Fruit fly (Drosophila melanogaster) whole organism, embryonic: ENCODE data around the gene mus101.
A peak's percentile ranks its signal among the peaks of the same experiment; 100 is the strongest.

Experiments used
- Awh ChIP-seq: fragments of 200-800 bp; sonication (Bioruptor generic); IDR thresholded peaks from 2 replicates; pipeline ENCODE4, ENCODE4 v1.3.6; 2022; ENCODE audit warnings: missing biosample characterization, missing genetic modification characterization
- B-H1 ChIP-seq: fragments of 200-800 bp; sonication (Bioruptor generic); IDR thresholded peaks from 3 replicates; pipeline ENCODE4 v1.3.6; 2022; ENCODE audit warnings: missing biosample characterization, missing genetic modification characterization
- Blimp-1 ChIP-seq: fragments of 200-800 bp; sonication (Bioruptor generic); optimal IDR thresholded peaks from 3 replicates; lab custom pipeline; 2018; ENCODE audit warnings: missing biosample characterization, missing genetic modification characterization, mild to moderate bottlenecking, moderate library complexity, missing genetic modification reagents
- CG11398 ChIP-seq: fragments of 200-800 bp; sonication (Bioruptor generic); optimal IDR thresholded peaks from 2 replicates; lab custom pipeline; 2016; ENCODE audit warnings: missing biosample characterization, missing genetic modification characterization
- CG1603 ChIP-seq: fragments of 200-800 bp; sonication (Bioruptor generic); optimal IDR thresholded peaks from 2 replicates; lab custom pipeline; 2019; ENCODE audit warnings: missing biosample characterization, mild to moderate bottlenecking, missing genetic modification characterization, moderate library complexity
- CG17802 ChIP-seq: fragments of 200-800 bp; sonication (Bioruptor generic); optimal IDR thresholded peaks from 2 replicates; lab custom pipeline; 2018; ENCODE audit warnings: missing biosample characterization, mild to moderate bottlenecking, missing genetic modification characterization, moderate library complexity
- CG2116 ChIP-seq: fragments of 200-800 bp; sonication (Bioruptor generic); optimal IDR thresholded peaks from 3 replicates; lab custom pipeline; 2018; ENCODE audit warnings: missing biosample characterization, mild to moderate bottlenecking, missing genetic modification characterization
- CG33557 ChIP-seq: fragments of 200-800 bp; sonication (Bioruptor generic); optimal IDR thresholded peaks from 2 replicates; lab custom pipeline; 2019; ENCODE audit warnings: missing biosample characterization, mild to moderate bottlenecking, missing genetic modification characterization, moderate library complexity
- CG4730 ChIP-seq: fragments of 200-800 bp; sonication (Bioruptor generic); IDR thresholded peaks from 2 replicates; pipeline ENCODE4 v1.3.6; 2022; ENCODE audit warnings: missing biosample characterization, missing genetic modification characterization
- CG6765 ChIP-seq: fragments of 200-800 bp; sonication (Bioruptor generic); optimal IDR thresholded peaks from 3 replicates; lab custom pipeline; 2017; ENCODE audit warnings: missing biosample characterization, mild to moderate bottlenecking, missing genetic modification characterization
- CG6813 ChIP-seq: fragments of 200-800 bp; sonication (Bioruptor generic); optimal IDR thresholded peaks from 2 replicates; lab custom pipeline; 2017; ENCODE audit warnings: missing biosample characterization, missing genetic modification characterization, mild to moderate bottlenecking, moderate library complexity, missing genetic modification reagents
- CG7357 ChIP-seq: fragments of 200-800 bp; sonication (Bioruptor generic); IDR thresholded peaks from 3 replicates; pipeline ENCODE4 v1.3.6; 2022; ENCODE audit warnings: missing biosample characterization, missing genetic modification characterization
- CG8290 ChIP-seq, 3 experiments: fragments of 200-800 bp; sonication (Bioruptor generic); optimal IDR thresholded peaks; 2 replicates each; lab custom pipeline; 2016 to 2019; ENCODE audit warnings: missing biosample characterization in 3 of 3, missing genetic modification characterization in 3 of 3, mild to moderate bottlenecking in 2 of 3, moderate library complexity in 1 of 3
- CoRest ChIP-seq: fragments of 200-800 bp; sonication (Bioruptor generic); optimal IDR thresholded peaks from 3 replicates; lab custom pipeline; 2018; ENCODE audit warnings: missing biosample characterization, mild to moderate bottlenecking, missing genetic modification characterization, moderate library complexity
- Dp ChIP-seq: fragments of 200-800 bp; sonication (Bioruptor generic); optimal IDR thresholded peaks from 2 replicates; lab custom pipeline; 2018; ENCODE audit warnings: missing biosample characterization, mild to moderate bottlenecking, missing genetic modification characterization, moderate library complexity
- Ets97D ChIP-seq: fragments of 200-800 bp; sonication (Bioruptor generic); optimal IDR thresholded peaks from 3 replicates; lab custom pipeline; 2016; ENCODE audit warnings: missing biosample characterization, missing genetic modification characterization
- HLH4C ChIP-seq: fragments of 200-800 bp; sonication (Bioruptor generic); IDR thresholded peaks from 3 replicates; pipeline ENCODE4 v1.3.6; 2022; ENCODE audit warnings: missing biosample characterization, missing genetic modification characterization; ENCODE audit not compliant: partially characterized antibody
- Lpt ChIP-seq: fragments of >200 bp; optimal IDR thresholded peaks from 2 replicates; lab custom pipeline; 2018; ENCODE audit warnings: missing biosample characterization, missing genetic modification characterization
- Med ChIP-seq: fragments of 200-800 bp; sonication (Bioruptor generic); peaks from one replicate; lab custom pipeline; 2016; ENCODE audit warnings: missing biosample characterization, missing genetic modification characterization, mild to moderate bottlenecking, inconsistent platforms, moderate library complexity
- PHDP ChIP-seq: fragments of 200-800 bp; sonication (Bioruptor generic); optimal IDR thresholded peaks from 3 replicates; lab custom pipeline; 2018; ENCODE audit warnings: missing biosample characterization, mild to moderate bottlenecking, missing genetic modification characterization, moderate library complexity
- Ptx1 ChIP-seq: fragments of 200-800 bp; sonication (Bioruptor generic); IDR thresholded peaks from 2 replicates; pipeline ENCODE4 v1.3.6; 2022; ENCODE audit warnings: missing biosample characterization, missing genetic modification characterization
- Stat92E ChIP-seq, 3 experiments: fragments of >200 bp in 2 of 3; fragments of 200-800 bp in 1 of 3; sonication (Bioruptor generic) in 1 of 3; optimal IDR thresholded peaks; 2 replicates each; lab custom pipeline; 2017 to 2019; ENCODE audit warnings: missing biosample characterization in 3 of 3, missing genetic modification characterization in 3 of 3, mild to moderate bottlenecking in 1 of 3, moderate library complexity in 1 of 3
- Tbp ChIP-seq: fragments of >200 bp; optimal IDR thresholded peaks from 2 replicates; lab custom pipeline; 2018; ENCODE audit warnings: missing biosample characterization, missing genetic modification characterization
- Trl ChIP-seq, 3 experiments: fragments of >200 bp in 2 of 3; fragments of 200-800 bp in 1 of 3; sonication (Bioruptor generic) in 1 of 3; optimal IDR thresholded peaks; 2 replicates in 1 of 3; 3 replicates in 2 of 3; lab custom pipeline; 2016 to 2017; ENCODE audit warnings: missing biosample characterization in 1 of 3, missing genetic modification characterization in 1 of 3
- YL-1 ChIP-seq: fragments of 200-800 bp; sonication (Bioruptor generic); optimal IDR thresholded peaks from 3 replicates; lab custom pipeline; 2017; ENCODE audit warnings: missing biosample characterization, mild to moderate bottlenecking, missing genetic modification characterization
- aop ChIP-seq: fragments of 200-800 bp; sonication (Bioruptor generic); IDR thresholded peaks from 2 replicates; pipeline ENCODE4 v1.3.6; 2022; ENCODE audit warnings: missing biosample characterization, missing genetic modification characterization
- cg ChIP-seq: fragments of 200-800 bp; sonication (Bioruptor generic); optimal IDR thresholded peaks from 3 replicates; lab custom pipeline; 2019; ENCODE audit warnings: missing biosample characterization, mild to moderate bottlenecking, missing genetic modification characterization, moderate library complexity
- da ChIP-seq: fragments of 200-800 bp; sonication (Bioruptor generic); optimal IDR thresholded peaks from 2 replicates; lab custom pipeline; 2016; ENCODE audit warnings: missing biosample characterization, missing genetic modification characterization
- dm ChIP-seq: fragments of 200-800 bp; sonication (Bioruptor generic); optimal IDR thresholded peaks from 3 replicates; lab custom pipeline; 2016; ENCODE audit warnings: missing biosample characterization, missing genetic modification characterization
- esg ChIP-seq: fragments of 200-800 bp; sonication (Bioruptor generic); conservative IDR thresholded peaks from 2 replicates; pipeline ENCODE4 v1.3.6; 2022; ENCODE audit warnings: missing biosample characterization, missing genetic modification characterization
- fd96Cb ChIP-seq: fragments of 200-800 bp; sonication (Bioruptor generic); optimal IDR thresholded peaks from 2 replicates; lab custom pipeline; 2018; ENCODE audit warnings: missing biosample characterization, mild to moderate bottlenecking, missing genetic modification characterization, moderate library complexity
- ftz-f1 ChIP-seq: fragments of 200-800 bp; sonication (Bioruptor generic); optimal IDR thresholded peaks from 2 replicates; lab custom pipeline; 2016; ENCODE audit warnings: missing biosample characterization, missing genetic modification characterization
- grau ChIP-seq: fragments of 200-800 bp; optimal IDR thresholded peaks from 3 replicates; lab custom pipeline; 2019; ENCODE audit warnings: missing biosample characterization, mild to moderate bottlenecking, missing genetic modification characterization, moderate library complexity
- gro ChIP-seq: fragments of 200-800 bp; sonication (Bioruptor generic); optimal IDR thresholded peaks from 2 replicates; lab custom pipeline; 2016; ENCODE audit warnings: missing biosample characterization, missing genetic modification characterization
- lmd ChIP-seq: fragments of 200-800 bp; sonication (Bioruptor generic); IDR thresholded peaks from 2 replicates; pipeline ENCODE4 v1.3.6; 2022; ENCODE audit warnings: missing biosample characterization, missing genetic modification characterization
- lola ChIP-seq, 3 experiments: fragments of >200 bp in 2 of 3; fragments of 200-800 bp in 1 of 3; sonication (Bioruptor generic) in 1 of 3; optimal IDR thresholded peaks; 2 replicates each; lab custom pipeline; 2017 to 2019; ENCODE audit warnings: missing biosample characterization in 3 of 3, missing genetic modification characterization in 3 of 3, mild to moderate bottlenecking in 1 of 3, moderate library complexity in 1 of 3
- org-1 ChIP-seq: fragments of 200-800 bp; sonication (Bioruptor generic); optimal IDR thresholded peaks from 2 replicates; lab custom pipeline; 2017; ENCODE audit warnings: missing biosample characterization, missing genetic modification characterization
- prd ChIP-seq, 3 experiments: fragments of >200 bp in 2 of 3; fragments of 200-800 bp in 1 of 3; sonication (Bioruptor generic) in 1 of 3; optimal IDR thresholded peaks in 2 of 3; IDR thresholded peaks in 1 of 3; 2 replicates in 2 of 3; 3 replicates in 1 of 3; pipeline versions ENCODE4 v1.3.6 to Lab custom; 2017 to 2022; ENCODE audit warnings: missing biosample characterization in 1 of 3, missing genetic modification characterization in 1 of 3
- repo ChIP-seq: fragments of 200-800 bp; sonication (Bioruptor generic); optimal IDR thresholded peaks from 2 replicates; lab custom pipeline; 2016; ENCODE audit warnings: missing biosample characterization, missing genetic modification characterization
- sd ChIP-seq: fragments of 200-800 bp; sonication (Bioruptor generic); optimal IDR thresholded peaks from 3 replicates; lab custom pipeline; 2018; ENCODE audit warnings: missing biosample characterization, mild to moderate bottlenecking, missing genetic modification characterization, moderate library complexity
- sima ChIP-seq: fragments of 200-800 bp; sonication (Bioruptor generic); optimal IDR thresholded peaks from 2 replicates; lab custom pipeline; 2016; ENCODE audit warnings: missing biosample characterization, missing genetic modification characterization
- slp2 ChIP-seq: fragments of 200-800 bp; sonication (Bioruptor generic); optimal IDR thresholded peaks from 2 replicates; lab custom pipeline; 2016; ENCODE audit warnings: missing biosample characterization, missing genetic modification characterization
- stc ChIP-seq: fragments of 200-800 bp; sonication (Bioruptor generic); IDR thresholded peaks from 2 replicates; pipeline ENCODE4 v1.3.6; 2022; ENCODE audit warnings: missing biosample characterization, missing genetic modification characterization
- sug ChIP-seq: fragments of 200-800 bp; optimal IDR thresholded peaks from 2 replicates; lab custom pipeline; 2019; ENCODE audit warnings: missing biosample characterization, mild to moderate bottlenecking, missing genetic modification characterization, moderate library complexity
- trem ChIP-seq: fragments of 200-800 bp; optimal IDR thresholded peaks from 3 replicates; lab custom pipeline; 2019; ENCODE audit warnings: missing biosample characterization, mild to moderate bottlenecking, missing genetic modification characterization, moderate library complexity
- tup ChIP-seq: fragments of 200-800 bp; sonication (Bioruptor generic); optimal IDR thresholded peaks from 2 replicates; lab custom pipeline; 2016; ENCODE audit warnings: missing biosample characterization, mild to moderate bottlenecking, missing genetic modification characterization, moderate library complexity
- vfl ChIP-seq: fragments of 200-800 bp; sonication (Bioruptor generic); optimal IDR thresholded peaks from 2 replicates; lab custom pipeline; 2016; ENCODE audit warnings: missing biosample characterization, missing genetic modification characterization

The mus101 gene

DNA sequence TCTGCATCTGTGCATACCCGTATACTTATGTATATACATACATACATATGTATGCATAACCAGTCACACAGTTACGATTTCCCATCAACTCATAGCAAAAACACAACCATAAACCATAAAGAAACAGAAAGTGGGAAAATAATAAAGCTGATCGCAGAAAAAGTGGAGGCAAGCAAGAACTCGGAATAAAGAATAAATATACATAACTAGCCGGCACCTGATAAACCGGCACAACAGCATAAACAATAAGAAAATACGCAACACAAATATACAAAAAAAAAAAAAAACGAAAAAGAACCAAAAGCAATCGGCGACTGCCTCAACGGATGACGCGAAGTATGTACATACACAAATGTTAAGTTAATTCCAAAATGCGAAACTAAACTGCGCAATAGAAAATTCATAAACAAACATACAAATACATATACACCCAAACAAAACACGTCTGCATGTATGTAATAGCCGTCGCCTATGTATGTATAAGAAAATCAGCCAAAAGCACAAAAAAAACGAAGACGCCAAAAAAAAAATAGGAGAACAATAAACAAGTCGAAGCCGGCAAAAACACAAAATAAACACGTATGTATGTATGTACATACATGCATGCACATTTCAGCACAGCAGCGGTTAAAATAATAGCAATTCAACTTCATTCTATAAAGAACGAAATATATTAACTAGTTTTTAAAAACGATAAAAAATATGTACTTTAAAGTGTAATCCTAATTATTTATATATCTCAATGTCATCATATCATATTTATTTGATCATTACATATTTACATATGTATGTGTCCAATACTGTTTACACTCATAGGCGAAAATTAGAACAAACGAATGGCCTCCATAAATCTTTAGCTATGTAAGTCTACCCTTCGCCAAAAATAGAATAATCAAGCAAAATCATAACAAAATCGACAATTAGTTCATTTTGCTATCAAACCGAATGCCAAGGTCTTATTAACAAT, 27.1 kb downstream of the mus101 start (continued):
- no peak for TF ChIP-seq aop (GFP tag; lab: Robert Waterston, UW)
- peak; percentile 85 for TF ChIP-seq PHDP (tag; lab: Kevin White, UChicago)
- peak; percentile 63 for TF ChIP-seq CG6813 (GFP tag; lab: Kevin White, UChicago)
- no peak for TF ChIP-seq CG11398
- TF ChIP-seq CG2116 (GFP tag; lab: Kevin White, UChicago): peak; percentile 31
- peak; percentile 80 for TF ChIP-seq lmd (GFP tag; lab: Robert Waterston, UW)
- no peak for TF ChIP-seq Stat92E (GFP tag; optimal IDR thresholded peaks at IDR 0.05; lab: Kevin White, UChicago)
- peak; percentile 53; the same call in 2 of the 3 replicates for TF ChIP-seq B-H1 (GFP tag; lab: Robert Waterston, UW)
- no peak for TF ChIP-seq HLH4C (GFP tag; lab: Robert Waterston, UW)
- TF ChIP-seq Trl (optimal IDR thresholded peaks at IDR 0.05; lab: Kevin White, UChicago): no peak
- TF ChIP-seq Trl (GFP tag; optimal IDR thresholded peaks at IDR 0.05; lab: Kevin White, UChicago): no peak
- peak; percentile 73 for TF ChIP-seq CG4730 (GFP tag; lab: Robert Waterston, UW)
- no peak for TF ChIP-seq da (GFP tag; lab: Kevin White, UChicago)
- TF ChIP-seq fd96Cb (tag; lab: Kevin White, UChicago): peak; percentile 43
- TF ChIP-seq cg: peak; percentile 33
- no peak for TF ChIP-seq YL-1 (GFP tag; lab: Kevin White, UChicago)
- no peak for TF ChIP-seq Ets97D (GFP tag; lab: Kevin White, UChicago)
- peak; percentile 65 for TF ChIP-seq CG7357 (GFP tag; lab: Robert Waterston, UW)
- peak; percentile 63 for TF ChIP-seq esg (GFP tag; lab: Robert Waterston, UW)
- TF ChIP-seq prd (optimal IDR thresholded peaks at IDR 0.05; lab: Kevin White, UChicago): no peak
- peak; percentile 70 for TF ChIP-seq prd (GFP tag; IDR thresholded peaks at IDR 0.05; lab: Robert Waterston, UW)
- no peak for TF ChIP-seq dm
- TF ChIP-seq org-1 (GFP tag; lab: Kevin White, UChicago): peak; percentile 68
- no peak for TF ChIP-seq repo (GFP tag; lab: Kevin White, UChicago)
- TF ChIP-seq CG1603 (tag; lab: Kevin White, UChicago): peak; percentile 59
- peak; percentile 22 for TF ChIP-seq CG6765 (GFP tag; lab: Kevin White, UChicago)
- TF ChIP-seq sima: no peak
- TF ChIP-seq Tbp: no peak
- no peak for TF ChIP-seq gro (GFP tag; lab: Kevin White, UChicago)
- no peak for TF ChIP-seq CG33557
- TF ChIP-seq CoRest: peak; percentile 80

DNA sequence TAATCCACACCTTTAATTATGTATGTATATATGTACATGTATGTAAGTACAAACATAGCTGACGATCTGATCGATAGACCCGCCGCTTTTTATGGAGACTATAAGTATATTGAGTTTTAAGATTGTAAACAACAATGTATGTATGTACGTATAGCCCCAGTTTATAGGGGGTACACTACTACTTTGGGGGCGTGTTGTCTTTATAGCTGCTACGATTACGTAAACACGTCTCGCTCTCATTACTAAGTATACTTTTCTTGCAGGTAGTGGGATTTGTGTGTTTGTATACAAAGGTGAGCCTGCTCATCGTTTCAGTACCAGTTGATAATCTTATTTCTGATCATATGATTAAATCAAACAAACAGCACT, 27.8 kb downstream of the mus101 start:
- TF ChIP-seq lola (GFP tag; optimal IDR thresholded peaks at IDR 0.05; lab: Kevin White, UChicago) (no peak), Awh (no peak), CG17802 (tag; lab: Kevin White, UChicago) (no peak), stc (GFP tag; lab: Robert Waterston, UW) (0 out of 2 replicates have a peak, but pooled peaks have one; percentile 5), Med (GFP tag; lab: Kevin White, UChicago) (peak; percentile 58), trem (tag; lab: Kevin White, UChicago) (no peak), Blimp-1 (GFP tag; lab: Kevin White, UChicago) (no peak), grau (tag; lab: Kevin White, UChicago) (no peak), CG11398 (no peak), CG8290 (GFP tag; optimal IDR thresholded peaks at IDR 0.05; lab: Kevin White, UChicago) (no peak), CG8290 (tag; optimal IDR thresholded peaks at IDR 0.05; lab: Kevin White, UChicago) (peak in 1 of 2 experiments; percentile 54), tup (GFP tag; lab: Kevin White, UChicago) (no peak), Lpt (GFP tag; lab: Kevin White, UChicago) (no peak), slp2 (GFP tag; lab: Kevin White, UChicago) (no peak), Dp (GFP tag; lab: Kevin White, UChicago) (no peak), ftz-f1 (no peak), sug (tag; lab: Kevin White, UChicago) (peak; percentile 95), Ptx1 (GFP tag; lab: Robert Waterston, UW) (no peak), vfl (GFP tag; lab: Kevin White, UChicago) (no peak), sd (tag; lab: Kevin White, UChicago) (no peak)
